Fruit fly (Drosophila melanogaster) whole organism, embryonic: Measurements from ENCODE around the gene CG4456.

Experiments
- Aef1 ChIP-seq: fragments of 200-800 bp; sonication (Bioruptor generic); IDR thresholded peaks from 3 replicates; pipeline ENCODE4 v1.3.6; 2022; ENCODE audit warnings: missing biosample characterization, missing genetic modification characterization
- BtbVII ChIP-seq: fragments of 200-800 bp; sonication (Bioruptor generic); optimal IDR thresholded peaks from 3 replicates; lab custom pipeline; 2017; ENCODE audit warnings: missing biosample characterization, mild to moderate bottlenecking, missing genetic modification characterization
- CG10543 ChIP-seq: fragments of 200-800 bp; sonication (Bioruptor generic); optimal IDR thresholded peaks from 3 replicates; lab custom pipeline; 2017; ENCODE audit warnings: missing biosample characterization, mild to moderate bottlenecking, missing genetic modification characterization, moderate library complexity
- CG12236 ChIP-seq: fragments of 200-800 bp; sonication (Bioruptor generic); optimal IDR thresholded peaks from 2 replicates; lab custom pipeline; 2016; ENCODE audit warnings: missing biosample characterization, missing genetic modification characterization
- CG12299 ChIP-seq: fragments of 200-800 bp; sonication (Bioruptor generic); optimal IDR thresholded peaks from 2 replicates; lab custom pipeline; 2018; ENCODE audit warnings: missing biosample characterization, mild to moderate bottlenecking, missing genetic modification characterization
- CG13424 ChIP-seq: fragments of 200-800 bp; sonication (Bioruptor generic); optimal IDR thresholded peaks from 2 replicates; lab custom pipeline; 2019; ENCODE audit warnings: missing biosample characterization, mild to moderate bottlenecking, missing genetic modification characterization, moderate library complexity
- CG13775 ChIP-seq: fragments of 200-800 bp; sonication (Bioruptor generic); optimal IDR thresholded peaks from 3 replicates; lab custom pipeline; 2017; ENCODE audit warnings: missing biosample characterization, mild to moderate bottlenecking, missing genetic modification characterization
- CG14710 ChIP-seq: fragments of 200-800 bp; sonication (Bioruptor generic); optimal IDR thresholded peaks from 3 replicates; lab custom pipeline; 2019; ENCODE audit warnings: missing biosample characterization, mild to moderate bottlenecking, missing genetic modification characterization, moderate library complexity
- CG15011 ChIP-seq: fragments of 200-800 bp; sonication (Bioruptor generic); optimal IDR thresholded peaks from 3 replicates; lab custom pipeline; 2018; ENCODE audit warnings: missing biosample characterization, mild to moderate bottlenecking, missing genetic modification characterization
- CG15073 ChIP-seq: fragments of 200-800 bp; sonication (Bioruptor generic); optimal IDR thresholded peaks from 2 replicates; lab custom pipeline; 2016; ENCODE audit warnings: missing biosample characterization, missing genetic modification characterization
- CG1647 ChIP-seq: fragments of 200-800 bp; sonication (Bioruptor generic); optimal IDR thresholded peaks from 3 replicates; lab custom pipeline; 2016; ENCODE audit warnings: missing biosample characterization, missing genetic modification characterization
- CG17802 ChIP-seq: fragments of 200-800 bp; sonication (Bioruptor generic); optimal IDR thresholded peaks from 2 replicates; lab custom pipeline; 2018; ENCODE audit warnings: missing biosample characterization, mild to moderate bottlenecking, missing genetic modification characterization, moderate library complexity
- CG1832 ChIP-seq: fragments of 200-800 bp; sonication (Bioruptor generic); optimal IDR thresholded peaks from 2 replicates; lab custom pipeline; 2017; ENCODE audit warnings: missing biosample characterization, mild to moderate bottlenecking, missing genetic modification characterization, inconsistent platforms
- CG30431 ChIP-seq: fragments of 200-800 bp; sonication (Bioruptor generic); optimal IDR thresholded peaks from 2 replicates; lab custom pipeline; 2017; ENCODE audit warnings: missing biosample characterization, missing genetic modification characterization
- CG31224 ChIP-seq: fragments of 200-800 bp; sonication (Bioruptor generic); IDR thresholded peaks from 2 replicates; pipeline ENCODE4 v1.3.6; 2022; ENCODE audit warnings: missing biosample characterization, missing genetic modification characterization
- CG3163 ChIP-seq: fragments of 200-800 bp; sonication (Bioruptor generic); optimal IDR thresholded peaks from 3 replicates; lab custom pipeline; 2016; ENCODE audit warnings: missing biosample characterization, missing genetic modification characterization
- CG4617 ChIP-seq: fragments of 200-800 bp; sonication (Bioruptor generic); optimal IDR thresholded peaks from 3 replicates; lab custom pipeline; 2016; ENCODE audit warnings: missing biosample characterization, missing genetic modification characterization, borderline replicate concordance
- CG6683 ChIP-seq: fragments of 200-800 bp; sonication (Bioruptor generic); optimal IDR thresholded peaks from 2 replicates; lab custom pipeline; 2017; ENCODE audit warnings: missing biosample characterization, mild to moderate bottlenecking, missing genetic modification characterization, missing genetic modification reagents
- CG6689 ChIP-seq: fragments of 200-800 bp; sonication (Bioruptor generic); IDR thresholded peaks from 2 replicates; pipeline ENCODE4 v1.3.6; 2022; ENCODE audit warnings: missing biosample characterization, missing genetic modification characterization
- CG8944 ChIP-seq: fragments of 200-800 bp; sonication (Bioruptor generic); optimal IDR thresholded peaks from 3 replicates; lab custom pipeline; 2016; ENCODE audit warnings: missing biosample characterization, missing genetic modification characterization
- CG9876 ChIP-seq: fragments of 200-800 bp; sonication (Bioruptor generic); optimal IDR thresholded peaks from 2 replicates; lab custom pipeline; 2016; ENCODE audit warnings: missing biosample characterization, missing genetic modification characterization
- Chrac-16 ChIP-seq: fragments of 200-800 bp; sonication (Bioruptor generic); optimal IDR thresholded peaks from 3 replicates; lab custom pipeline; 2016; ENCODE audit warnings: missing biosample characterization, missing genetic modification characterization
- CoRest ChIP-seq: fragments of 200-800 bp; sonication (Bioruptor generic); optimal IDR thresholded peaks from 3 replicates; lab custom pipeline; 2018; ENCODE audit warnings: missing biosample characterization, mild to moderate bottlenecking, missing genetic modification characterization, moderate library complexity
- Dbx ChIP-seq: fragments of 200-800 bp; sonication (Bioruptor generic); IDR thresholded peaks from 3 replicates; pipeline ENCODE4 v1.3.6; 2022; ENCODE audit warnings: missing biosample characterization, missing genetic modification characterization
- Deaf1 ChIP-seq: fragments of 200-800 bp; optimal IDR thresholded peaks from 3 replicates; lab custom pipeline; 2019; ENCODE audit warnings: missing biosample characterization, mild to moderate bottlenecking, missing genetic modification characterization, moderate library complexity
- Dll ChIP-seq: fragments of 200-800 bp; sonication (Bioruptor generic); IDR thresholded peaks from 4 replicates; pipeline ENCODE4 v1.3.6; 2022; ENCODE audit warnings: missing biosample characterization, missing genetic modification characterization; ENCODE audit not compliant: partially characterized antibody
- Doc3 ChIP-seq: fragments of 200-800 bp; sonication (Bioruptor generic); IDR thresholded peaks from 3 replicates; pipeline ENCODE4 v1.3.6; 2022; ENCODE audit warnings: missing biosample characterization, missing genetic modification characterization; ENCODE audit not compliant: partially characterized antibody
- HLH3B ChIP-seq: fragments of 200-800 bp; sonication (Bioruptor generic); IDR thresholded peaks from 2 replicates; pipeline ENCODE4 v1.3.6; 2022; ENCODE audit warnings: missing biosample characterization, missing genetic modification characterization
- Rx ChIP-seq: fragments of 200-800 bp; sonication (Bioruptor generic); IDR thresholded peaks from 2 replicates; pipeline ENCODE4 v1.3.6; 2022; ENCODE audit warnings: missing biosample characterization, missing genetic modification characterization
- Sin3A ChIP-seq: fragments of >200 bp; optimal IDR thresholded peaks from 2 replicates; lab custom pipeline; 2018
- Ssrp ChIP-seq: fragments of 200-800 bp; sonication (Bioruptor generic); optimal IDR thresholded peaks from 2 replicates; lab custom pipeline; 2018; ENCODE audit warnings: missing biosample characterization, mild to moderate bottlenecking, missing genetic modification characterization, moderate library complexity
- al ChIP-seq: fragments of 200-800 bp; sonication (Bioruptor generic); IDR thresholded peaks from 2 replicates; pipeline ENCODE4 v1.3.6; 2022; ENCODE audit warnings: missing biosample characterization, missing genetic modification characterization
- bsh ChIP-seq, 2 experiments: fragments of 200-800 bp; sonication (Bioruptor generic); optimal IDR thresholded peaks; 2 replicates each; lab custom pipeline; 2017 to 2018; ENCODE audit warnings: mild to moderate bottlenecking in 2 of 2, missing biosample characterization in 2 of 2, missing genetic modification characterization in 2 of 2, moderate library complexity in 1 of 2
- cato ChIP-seq: fragments of 200-800 bp; sonication (Bioruptor generic); optimal IDR thresholded peaks from 2 replicates; lab custom pipeline; 2016; ENCODE audit warnings: missing biosample characterization, missing genetic modification characterization, borderline replicate concordance
- cg ChIP-seq: fragments of 200-800 bp; sonication (Bioruptor generic); optimal IDR thresholded peaks from 3 replicates; lab custom pipeline; 2019; ENCODE audit warnings: missing biosample characterization, mild to moderate bottlenecking, missing genetic modification characterization, moderate library complexity
- ci ChIP-seq: fragments of 200-800 bp; sonication (Bioruptor generic); IDR thresholded peaks from 3 replicates; pipeline ENCODE4 v1.3.6; 2022; ENCODE audit warnings: missing biosample characterization, missing genetic modification characterization
- dm ChIP-seq: fragments of 200-800 bp; sonication (Bioruptor generic); optimal IDR thresholded peaks from 3 replicates; lab custom pipeline; 2016; ENCODE audit warnings: missing biosample characterization, missing genetic modification characterization
- dmrt99B ChIP-seq: fragments of 200-800 bp; sonication (Bioruptor generic); optimal IDR thresholded peaks from 2 replicates; lab custom pipeline; 2018; ENCODE audit warnings: missing biosample characterization, mild to moderate bottlenecking, missing genetic modification characterization, moderate library complexity
- grn ChIP-seq: fragments of 200-800 bp; sonication (Bioruptor generic); optimal IDR thresholded peaks from 3 replicates; lab custom pipeline; 2017; ENCODE audit warnings: missing biosample characterization, missing genetic modification characterization
- gsb ChIP-seq: fragments of 200-800 bp; sonication (Bioruptor generic); IDR thresholded peaks from 2 replicates; pipeline ENCODE4 v1.3.6; 2022; ENCODE audit warnings: missing biosample characterization, missing genetic modification characterization
- jumu ChIP-seq: fragments of 200-800 bp; sonication (Bioruptor generic); optimal IDR thresholded peaks from 3 replicates; lab custom pipeline; 2016; ENCODE audit warnings: missing biosample characterization, missing genetic modification characterization
- kay ChIP-seq: fragments of 200-800 bp; sonication (Bioruptor generic); optimal IDR thresholded peaks from 2 replicates; lab custom pipeline; 2016; ENCODE audit warnings: missing biosample characterization, missing genetic modification characterization
- lab ChIP-seq: fragments of 200-800 bp; sonication (Bioruptor generic); optimal IDR thresholded peaks from 3 replicates; lab custom pipeline; 2017; ENCODE audit warnings: missing biosample characterization, missing genetic modification characterization, mild to moderate bottlenecking, moderate library complexity, missing genetic modification reagents
- onecut ChIP-seq: fragments of 200-800 bp; sonication (Bioruptor generic); IDR thresholded peaks from 2 replicates; pipeline ENCODE4 v1.3.6; 2022; ENCODE audit warnings: missing biosample characterization, missing genetic modification characterization
- phol ChIP-seq: fragments of 200-800 bp; sonication (Bioruptor generic); optimal IDR thresholded peaks from 3 replicates; lab custom pipeline; 2018; ENCODE audit warnings: missing biosample characterization, mild to moderate bottlenecking, missing genetic modification characterization, moderate library complexity
- schlank ChIP-seq: fragments of 200-800 bp; sonication (Bioruptor generic); optimal IDR thresholded peaks from 2 replicates; lab custom pipeline; 2018; ENCODE audit warnings: missing biosample characterization, mild to moderate bottlenecking, missing genetic modification characterization
- sens-2 ChIP-seq: fragments of 200-800 bp; sonication (Bioruptor generic); IDR thresholded peaks from 2 replicates; pipeline ENCODE4 v1.3.6; 2022; ENCODE audit warnings: missing biosample characterization, missing genetic modification characterization
- ssp ChIP-seq: fragments of 200-800 bp; sonication (Bioruptor generic); IDR thresholded peaks from 2 replicates; pipeline ENCODE4 v1.3.6; 2022; ENCODE audit warnings: missing biosample characterization, missing genetic modification characterization
- tgo ChIP-seq: fragments of 200-800 bp; sonication (Bioruptor generic); IDR thresholded peaks from 3 replicates; pipeline ENCODE4 v1.3.6; 2022; ENCODE audit warnings: missing biosample characterization, missing genetic modification characterization
- trh ChIP-seq: fragments of 200-800 bp; sonication (Bioruptor generic); optimal IDR thresholded peaks from 2 replicates; lab custom pipeline; 2016; ENCODE audit warnings: missing biosample characterization, missing genetic modification characterization
- yki ChIP-seq: fragments of >200 bp; optimal IDR thresholded peaks from 3 replicates; lab custom pipeline; 2018

CG4456 gene

DNA sequence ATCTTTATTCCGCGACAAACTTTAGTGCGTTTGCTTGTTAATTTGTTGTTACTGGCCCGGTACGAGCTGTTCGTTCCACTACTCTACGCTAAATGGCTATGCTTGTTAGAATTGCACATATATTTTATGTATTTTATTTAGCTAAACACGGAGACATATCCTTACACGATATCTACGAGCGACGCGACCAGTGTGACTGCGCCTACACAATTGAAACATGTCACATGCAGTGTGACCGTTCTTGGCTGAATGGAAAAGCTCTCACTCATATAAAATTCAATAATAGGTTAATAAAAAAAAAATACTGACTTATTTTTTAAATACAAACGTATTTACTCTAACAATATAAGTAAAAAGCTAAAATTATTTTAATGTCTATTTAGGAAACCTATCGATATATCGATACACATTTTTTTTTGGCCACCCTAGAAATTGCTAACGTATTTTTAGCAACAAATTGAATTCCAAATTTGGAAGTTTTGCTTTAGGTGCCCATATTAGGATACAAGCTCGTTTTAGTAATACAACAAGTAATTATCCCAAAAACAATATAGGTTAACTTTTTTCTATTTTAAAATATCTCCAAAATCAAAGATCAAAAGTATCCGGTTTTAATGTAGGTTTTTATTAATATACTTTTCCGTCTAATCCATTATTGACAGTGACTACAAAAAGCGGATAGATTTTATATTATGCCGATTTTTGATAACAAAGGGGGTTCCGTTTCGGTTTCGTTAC is 26.7 kb downstream of the CG4456 start, which contains the start of gene CG4080 (continued):
- TF ChIP-seq gsb (GFP tag; lab: Robert Waterston, UW) (no peak), CG6689 (0 out of 2 replicates have a peak, but pooled peaks have one; percentile 18), Rx (GFP tag; lab: Robert Waterston, UW) (no peak), Doc3 (GFP tag; lab: Robert Waterston, UW) (peak; percentile 84), al (GFP tag; lab: Robert Waterston, UW) (no peak), Deaf1 (tag; lab: Kevin White, UChicago) (peak; percentile 49), Ssrp (no peak), CG4617 (GFP tag; lab: Kevin White, UChicago) (peak; percentile 56), lab (GFP tag; lab: Kevin White, UChicago) (peak; percentile 55), cato (GFP tag; lab: Kevin White, UChicago) (no peak), CG15073 (no peak), CG1647 (GFP tag; lab: Kevin White, UChicago) (no peak), CG1832 (no peak), phol (tag; lab: Kevin White, UChicago) (peak; percentile 55), Aef1 (GFP tag; lab: Robert Waterston, UW) (no peak), yki (lab: Kevin White, UChicago) (no peak), grn (GFP tag; lab: Kevin White, UChicago) (peak; percentile 26), CG12299 (tag; lab: Kevin White, UChicago) (peak; percentile 10), tgo (GFP tag; lab: Robert Waterston, UW) (no peak), BtbVII (GFP tag; lab: Kevin White, UChicago) (no peak), CG12236 (GFP tag; lab: Kevin White, UChicago) (no peak), CG30431 (no peak), CG6683 (GFP tag; lab: Kevin White, UChicago) (no peak), onecut (no peak), CG31224 (GFP tag; lab: Robert Waterston, UW) (no peak), sens-2 (no peak), trh (GFP tag; lab: Kevin White, UChicago) (no peak), CG9876 (GFP tag; lab: Kevin White, UChicago) (no peak), CoRest (tag; lab: Kevin White, UChicago) (peak; percentile 55), dm (GFP tag; lab: Kevin White, UChicago) (no peak), jumu (GFP tag; lab: Kevin White, UChicago) (no peak), HLH3B (no peak), bsh (GFP tag; optimal IDR thresholded peaks at IDR 0.05; lab: Kevin White, UChicago) (peak in 1 of 2 experiments; percentile 22), CG15011 (no peak), ci (GFP tag; lab: Robert Waterston, UW) (no peak), CG14710 (tag; lab: Kevin White, UChicago) (peak; percentile 80), CG13775 (peak; percentile 6), CG17802 (tag; lab: Kevin White, UChicago) (no peak), CG10543 (GFP tag; lab: Kevin White, UChicago) (peak; percentile 33), CG8944 (GFP tag; lab: Kevin White, UChicago) (no peak), schlank (no peak), Chrac-16 (GFP tag; lab: Kevin White, UChicago) (no peak), dmrt99B (tag; lab: Kevin White, UChicago) (no peak), ssp (GFP tag; lab: Robert Waterston, UW) (no peak), kay (GFP tag; lab: Kevin White, UChicago) (no peak), Dll (GFP tag; lab: Robert Waterston, UW) (peak; percentile 89), CG13424 (tag; lab: Kevin White, UChicago) (peak; percentile 17), CG3163 (GFP tag; lab: Kevin White, UChicago) (no peak), Sin3A (lab: Kevin White, UChicago) (no peak), Dbx (GFP tag; lab: Robert Waterston, UW) (peak; percentile 29; the same call in 1 of the 3 replicates), cg (GFP tag; lab: Kevin White, UChicago) (peak; percentile 80)
